Fruit fly (Drosophila melanogaster): ENCODE results near the gene CG45489.
"Not testable (repeated sequence)": the region's sequence is repeated elsewhere in the genome, so short reads cannot be mapped to it uniquely, and the experiment has no call there.

DNA sequence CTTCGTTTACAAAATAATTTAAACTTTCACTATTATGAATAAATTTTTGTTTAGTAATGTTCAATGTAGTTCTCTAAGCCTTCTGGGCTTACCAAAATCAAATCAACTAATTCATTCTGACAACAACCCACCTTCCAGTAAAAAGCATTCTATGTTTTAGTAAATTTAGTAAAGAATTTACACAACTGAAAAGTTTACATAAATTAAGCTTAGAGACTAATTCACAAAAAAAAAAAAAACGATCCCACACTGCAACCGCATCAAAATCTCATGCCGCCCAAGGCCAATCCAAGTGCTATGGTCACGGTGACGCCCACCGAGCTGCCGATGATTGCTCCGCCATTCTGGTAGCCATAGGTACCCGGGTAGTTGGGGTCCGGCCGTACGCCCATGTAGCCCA, 24.5 kb upstream of the CG45489 start, which contains the start of gene CG45494:
- TF ChIP-seq CTCF, CG8478 (optimal IDR thresholded peaks at IDR 0.05): not testable (repeated sequence)

Measured in S2 (cell line).